Worm (Caenorhabditis elegans): ENCODE measurements around the gene F14D7.1.

The F14D7.1 gene

DNA sequence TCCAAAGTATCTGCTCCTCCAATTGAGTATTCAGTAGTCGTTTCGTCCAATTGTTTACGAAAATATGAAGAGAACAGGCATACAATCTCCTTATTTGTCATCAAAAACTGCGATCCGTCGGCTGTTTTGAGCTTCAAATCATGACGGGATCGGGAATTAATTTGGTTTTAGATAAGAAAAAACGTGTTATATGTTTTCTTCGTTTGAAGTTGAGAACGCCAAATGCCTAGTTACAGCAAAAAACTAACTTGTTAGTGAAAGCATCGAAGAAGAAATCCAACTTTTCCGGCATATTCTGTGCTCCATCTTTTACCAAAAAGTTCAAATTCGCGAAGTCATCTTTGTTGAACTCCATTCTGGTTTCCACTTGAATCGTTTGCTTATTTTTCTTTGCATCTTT, at the start of gene F14D7.1:
Gene F14D7.1 (minus strand): TSS at position 101 of the 400 bp plus-strand sequence.
- no peak for TF ChIP-seq fkh-2 (tag; optimal IDR thresholded peaks at IDR 0.05)
- no peak for TF ChIP-seq ama-1 (optimal IDR thresholded peaks at IDR 0.05)
- TF ChIP-seq skn-1 (tag; optimal IDR thresholded peaks at IDR 0.05), result no peak
- TF ChIP-seq pha-4 (tag; optimal IDR thresholded peaks at IDR 0.05), result no peak
- no peak for TF ChIP-seq mdl-1 (tag; optimal IDR thresholded peaks at IDR 0.05)
- no peak for TF ChIP-seq elt-2 (tag; optimal IDR thresholded peaks at IDR 0.05)

DNA sequence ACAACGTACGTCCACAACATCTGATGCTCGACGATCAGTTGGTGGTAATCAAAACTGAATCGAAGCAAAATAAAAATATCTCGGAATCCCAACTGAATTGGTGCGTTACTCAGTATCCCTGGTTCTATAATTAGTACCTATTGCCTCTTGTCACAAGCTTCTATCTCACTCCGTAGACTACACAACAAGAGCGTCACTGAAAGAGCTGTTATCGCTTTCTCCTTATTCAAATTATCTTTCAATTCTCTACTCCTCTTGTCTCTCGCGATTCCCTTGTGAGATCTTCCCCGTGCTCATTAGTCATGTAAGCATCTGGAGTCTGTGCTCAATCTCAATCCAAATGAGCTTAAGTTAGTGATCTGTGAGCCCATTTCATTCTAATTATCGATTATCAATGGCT, 47.4 kb upstream of the F14D7.1 start, which contains the start of gene srm-6:
Gene srm-6 (plus strand): TSS at position 301 of the 400 bp plus-strand sequence.
- no peak for TF ChIP-seq egl-5 (tag; optimal IDR thresholded peaks at IDR 0.05)
- no peak for TF ChIP-seq pqm-1 (tag; optimal IDR thresholded peaks at IDR 0.05)
- no peak for TF ChIP-seq eor-1 (tag; optimal IDR thresholded peaks at IDR 0.05)

DNA sequence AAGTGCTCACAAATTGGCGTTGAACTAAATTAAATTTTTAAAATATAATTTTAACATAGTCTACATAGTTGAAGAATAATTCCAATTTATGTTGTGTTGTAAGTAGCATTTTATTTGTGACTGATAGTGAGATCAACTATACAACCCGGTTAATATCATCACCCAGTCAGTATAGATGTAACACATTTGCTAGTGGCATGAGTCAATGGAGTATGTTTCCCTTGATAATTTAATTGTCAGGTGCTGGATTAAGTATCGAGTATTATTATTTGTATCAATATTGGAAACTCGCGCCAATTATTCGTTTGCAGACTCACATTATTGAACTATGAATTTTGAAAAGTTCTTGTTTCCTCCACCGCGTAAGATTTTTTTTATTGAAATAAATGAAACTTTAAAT, 45.6 kb upstream of the F14D7.1 start, which contains the start of gene srm-5:
Gene srm-5 (plus strand): TSS at position 301 of the 400 bp plus-strand sequence.
- TF ChIP-seq ceh-28 (tag; optimal IDR thresholded peaks at IDR 0.05) (no peak), nhr-67 (tag; optimal IDR thresholded peaks at IDR 0.05) (no peak), mml-1 (tag; optimal IDR thresholded peaks at IDR 0.05) (no peak), tbx-2 (tag; optimal IDR thresholded peaks at IDR 0.05) (no peak), ama-1 (optimal IDR thresholded peaks at IDR 0.05) (no peak), elt-1 (tag; optimal IDR thresholded peaks at IDR 0.05) (no peak), nhr-25 (tag; optimal IDR thresholded peaks at IDR 0.05) (no peak), nhr-12 (tag; optimal IDR thresholded peaks at IDR 0.05) (no peak), fos-1 (tag; optimal IDR thresholded peaks at IDR 0.05) (no peak), hmg-11 (tag; optimal IDR thresholded peaks at IDR 0.05) (no peak), elt-3 (tag; optimal IDR thresholded peaks at IDR 0.05) (no peak)

DNA sequence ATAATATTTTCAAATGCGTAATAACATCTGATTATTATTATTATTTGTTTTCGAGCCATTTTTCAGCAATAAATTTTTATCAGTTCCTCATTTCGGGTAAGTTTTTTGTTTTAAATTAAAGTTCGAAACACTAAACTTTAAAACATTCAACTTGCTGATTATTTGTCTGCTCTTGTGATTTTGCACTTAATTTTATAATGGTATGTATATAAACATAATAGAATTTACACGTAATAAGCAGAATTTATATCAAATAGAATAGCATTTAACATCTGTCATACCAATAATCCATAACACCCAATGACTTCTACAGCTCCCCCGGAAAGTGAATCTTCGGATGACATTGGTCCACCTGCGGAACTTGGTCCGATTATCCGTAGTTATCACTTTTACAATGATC, 43.9 kb upstream of the F14D7.1 start, which contains the start of gene srm-4:
Gene srm-4 (plus strand): TSS at position 301 of the 400 bp plus-strand sequence.
- TF ChIP-seq fkh-10 (GFP tag; optimal IDR thresholded peaks at IDR 0.05) (no peak), fos-1 (tag; optimal IDR thresholded peaks at IDR 0.05) (no peak), ztf-11 (tag; optimal IDR thresholded peaks at IDR 0.05) (no peak)

DNA sequence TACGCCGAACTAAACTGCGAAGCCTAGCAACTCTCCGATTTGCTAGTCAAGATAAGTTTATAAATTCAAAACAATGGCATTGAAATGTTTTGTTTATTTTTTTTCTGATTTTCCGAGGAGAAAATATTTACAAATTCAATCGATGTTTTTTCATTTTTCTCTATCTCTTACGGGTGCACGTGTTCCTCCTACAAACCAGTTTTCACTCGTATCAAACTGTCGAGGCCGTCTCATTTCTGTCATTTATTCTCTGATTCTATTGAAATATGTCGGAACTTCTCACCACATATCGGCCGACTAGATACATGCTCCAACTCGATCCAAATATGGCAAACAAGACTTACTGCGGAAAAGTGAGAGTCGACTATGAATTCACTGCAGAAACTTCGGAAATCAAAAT, 42.2 kb upstream of the F14D7.1 start, which contains the start of gene F47B8.8:
Gene F47B8.8 (plus strand): TSS at position 257 of the 400 bp plus-strand sequence.
- peak; percentile 4 for TF ChIP-seq nhr-25 (tag; optimal IDR thresholded peaks at IDR 0.05)
- TF ChIP-seq nhr-23 (tag; optimal IDR thresholded peaks at IDR 0.05), result no peak

DNA sequence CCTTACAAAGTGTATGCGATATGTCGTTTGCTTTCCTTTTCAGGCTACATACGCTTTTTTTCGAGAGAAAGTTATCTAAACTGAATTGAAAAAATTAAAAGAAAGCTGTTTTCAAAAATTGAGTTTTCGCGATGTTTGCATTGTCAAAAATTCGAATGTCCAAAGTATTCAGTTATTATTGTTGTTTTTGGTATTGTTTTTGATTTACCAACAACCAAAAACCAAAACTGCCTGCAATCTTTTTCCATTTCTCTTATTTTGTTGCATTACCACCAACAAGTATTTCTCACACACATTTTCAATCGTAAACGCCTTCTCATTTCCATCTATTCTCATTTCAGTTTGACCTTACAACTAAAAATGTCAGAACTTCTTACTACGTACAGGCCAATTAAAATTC, 39.5 kb upstream of the F14D7.1 start, which contains the start of gene pepm-1:
Gene pepm-1 (plus strand): TSS at position 301 of the 400 bp plus-strand sequence.
- TF ChIP-seq nhr-28 (tag; optimal IDR thresholded peaks at IDR 0.05), result no peak
- TF ChIP-seq sea-2 (GFP tag; optimal IDR thresholded peaks at IDR 0.05), result no peak
- TF ChIP-seq lsy-12 (tag; optimal IDR thresholded peaks at IDR 0.05), result no peak
- TF ChIP-seq lin-39 (tag; optimal IDR thresholded peaks at IDR 0.05), result no peak
- TF ChIP-seq skn-1 (tag; optimal IDR thresholded peaks at IDR 0.05), result no peak
- no peak for TF ChIP-seq unc-39 (tag; optimal IDR thresholded peaks at IDR 0.05)
- TF ChIP-seq nhr-237 (tag; optimal IDR thresholded peaks at IDR 0.05), result no peak
- no peak for TF ChIP-seq hmg-11 (tag; optimal IDR thresholded peaks at IDR 0.05)
- TF ChIP-seq tbx-2 (tag; optimal IDR thresholded peaks at IDR 0.05), result no peak
- TF ChIP-seq nhr-67 (tag; optimal IDR thresholded peaks at IDR 0.05), result no peak
- no peak for TF ChIP-seq nhr-25 (tag; optimal IDR thresholded peaks at IDR 0.05)
- no peak for TF ChIP-seq nfya-1 (tag; optimal IDR thresholded peaks at IDR 0.05; ENCODE audit: insufficient read depth)
- no peak for TF ChIP-seq ceh-9 (tag; optimal IDR thresholded peaks at IDR 0.05)
- no peak for TF ChIP-seq nhr-11 (tag; optimal IDR thresholded peaks at IDR 0.05)
- TF ChIP-seq aly-2 (tag; optimal IDR thresholded peaks at IDR 0.05), result no peak
- no peak for TF ChIP-seq eor-1 (tag; optimal IDR thresholded peaks at IDR 0.05)
- no peak for TF ChIP-seq ceh-16 (tag; optimal IDR thresholded peaks at IDR 0.05)
- no peak for TF ChIP-seq egl-27 (tag; optimal IDR thresholded peaks at IDR 0.05)
- no peak for TF ChIP-seq ceh-28 (tag; optimal IDR thresholded peaks at IDR 0.05)
